Fruit fly (Drosophila melanogaster): Measurements from ENCODE around the gene Ret.

DNA sequence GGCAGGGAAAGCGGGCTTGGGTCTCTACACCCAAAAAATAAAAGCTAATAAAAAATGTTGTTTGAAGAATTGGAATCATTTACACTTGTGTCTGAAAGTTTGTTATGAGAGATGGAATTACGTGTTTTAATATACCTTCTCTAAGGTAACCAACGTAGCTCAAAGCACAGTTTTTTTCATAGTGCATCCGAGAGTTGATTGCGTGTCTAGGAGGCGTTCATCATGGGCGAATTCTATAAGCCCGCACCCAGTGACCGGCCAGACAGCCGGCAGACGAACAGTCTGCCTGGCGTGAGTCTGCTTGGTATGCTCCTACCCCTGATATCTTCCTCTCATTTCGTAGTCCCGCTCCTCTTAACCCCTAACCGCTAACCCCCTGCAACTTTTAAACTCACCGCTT is 10.8 kb downstream of the Ret start:
- TF ChIP-seq cnc (optimal IDR thresholded peaks at IDR 0.05): no peak
- no peak for TF ChIP-seq CG7045 (GFP tag; optimal IDR thresholded peaks at IDR 0.05)
- TF ChIP-seq kay (GFP tag; ENCODE audit: borderline replicate concordance): no peak
- TF ChIP-seq Hr96 (GFP tag; optimal IDR thresholded peaks at IDR 0.05): no peak
- TF ChIP-seq cic (GFP tag; optimal IDR thresholded peaks at IDR 0.05): no peak
- TF ChIP-seq CG7101 (tag; optimal IDR thresholded peaks at IDR 0.05): no peak
- no peak for TF ChIP-seq toe (GFP tag; optimal IDR thresholded peaks at IDR 0.05)
- no peak for TF ChIP-seq CG14711 (tag; optimal IDR thresholded peaks at IDR 0.05)
- TF ChIP-seq bab1 (GFP tag; optimal IDR thresholded peaks at IDR 0.05): no peak
- TF ChIP-seq CG12768 (GFP tag; optimal IDR thresholded peaks at IDR 0.05): no peak
- TF ChIP-seq CG11617 (GFP tag; optimal IDR thresholded peaks at IDR 0.05): no peak
- TF ChIP-seq Mnt (GFP tag; optimal IDR thresholded peaks at IDR 0.05): no peak

All from whole organism, adult.